Worm (Caenorhabditis elegans) whole organism, L4 larva: ENCODE data around the gene Y54G2A.7.
"Not testable (repeated sequence)": the region's sequence is repeated elsewhere in the genome, so short reads cannot be mapped to it uniquely, and the experiment has no call there.

Experiments used
- T26A8.4 ChIP-seq: fragments of 200-800 bp; sonication (Bioruptor generic); IDR thresholded peaks from 2 replicates; pipeline ENCODE4 v1.3.6; 2022; ENCODE audit warnings: missing genetic modification characterization, missing compliant biosample characterization
- Y5F2A.4 ChIP-seq: fragments of 200-800 bp; sonication (Bioruptor generic); optimal IDR thresholded peaks from 2 replicates; lab custom pipeline; 2018; ENCODE audit warnings: mild to moderate bottlenecking, missing genetic modification characterization, missing compliant biosample characterization
- ama-1 ChIP-seq: fragments of 150-350 bp; optimal IDR thresholded peaks from 2 replicates; lab custom pipeline; 2014; ENCODE audit warnings: inconsistent platforms, mixed read lengths
- ceh-20 ChIP-seq: fragments of 200-800 bp; sonication (Bioruptor generic); IDR thresholded peaks from 2 replicates; pipeline ENCODE4 v1.3.6; 2022; ENCODE audit warnings: missing genetic modification reagents, missing genetic modification characterization, missing compliant biosample characterization
- lim-7 ChIP-seq: fragments of 200-800 bp; sonication (Bioruptor generic); IDR thresholded peaks from 2 replicates; pipeline ENCODE4 v1.3.6; 2022; ENCODE audit warnings: missing genetic modification characterization, missing compliant biosample characterization
- lsy-2 ChIP-seq, 2 experiments: fragments of 150-350 bp in 1 of 2; sonication (generic microtip) in 1 of 2; optimal IDR thresholded peaks; 2 replicates each; lab custom pipeline; 2014 to 2017; ENCODE audit warnings: missing biosample characterization in 2 of 2, missing genetic modification characterization in 2 of 2
- nhr-6 ChIP-seq: fragments of 150-350 bp; optimal IDR thresholded peaks from 2 replicates; lab custom pipeline; 2014; ENCODE audit warnings: missing biosample characterization, missing genetic modification characterization
- nhr-77 ChIP-seq: fragments of 150-350 bp; optimal IDR thresholded peaks from 2 replicates; lab custom pipeline; 2014; ENCODE audit warnings: missing biosample characterization, missing genetic modification characterization
- pha-4 ChIP-seq, 2 experiments: fragments of 150-350 bp in 1 of 2; fragments of 200-800 bp in 1 of 2; sonication (Bioruptor generic) in 1 of 2; IDR thresholded peaks in 1 of 2; optimal IDR thresholded peaks in 1 of 2; 2 replicates each; pipeline versions ENCODE4 v1.3.6 to Lab custom; 2014 to 2022; ENCODE audit warnings: missing genetic modification characterization in 2 of 2, missing genetic modification reagents in 2 of 2, missing biosample characterization in 1 of 2, missing compliant biosample characterization in 1 of 2
- rbr-2 ChIP-seq: sonication (generic microtip); optimal IDR thresholded peaks from 2 replicates; lab custom pipeline; 2016; ENCODE audit warnings: missing genotype, missing genetic modification characterization, missing compliant biosample characterization
- skn-1 ChIP-seq: fragments of 150-350 bp; optimal IDR thresholded peaks from 2 replicates; lab custom pipeline; 2014; ENCODE audit warnings: missing biosample characterization, missing genetic modification characterization
- zip-2 ChIP-seq: fragments of 150-350 bp; optimal IDR thresholded peaks from 2 replicates; lab custom pipeline; 2014; ENCODE audit warnings: missing biosample characterization, missing genetic modification characterization

DNA sequence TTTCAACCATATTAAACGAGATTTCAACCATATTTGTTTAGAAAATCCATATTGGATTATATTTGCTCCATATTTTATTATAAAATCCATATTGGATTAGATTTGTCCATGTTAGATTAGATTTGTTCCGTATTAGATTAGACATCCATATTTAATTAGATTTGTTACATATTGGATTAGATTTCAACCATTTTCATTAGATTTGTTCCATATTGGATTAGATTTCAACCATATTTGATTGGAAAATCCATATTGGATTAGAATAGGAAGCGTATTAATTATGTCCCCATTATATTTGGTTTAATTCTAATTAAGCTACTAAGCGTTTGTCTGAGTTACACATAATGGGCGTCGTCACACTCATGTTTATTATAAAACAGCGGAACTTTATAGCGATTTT lies 36.9 kb upstream of the Y54G2A.7 start, which contains the start of gene Y54G2A.44:
- TF ChIP-seq lsy-2 (tag; optimal IDR thresholded peaks at IDR 0.05; lab: Kevin White, UChicago); ceh-20; pha-4 (GFP tag; IDR thresholded peaks at IDR 0.05; lab: Robert Waterston, UW); pha-4 (tag; optimal IDR thresholded peaks at IDR 0.05; lab: Kevin White, UChicago); Y5F2A.4; zip-2; rbr-2 (tag; lab: Kevin White, UChicago); lim-7 (GFP tag; lab: Robert Waterston, UW); ama-1 (lab: Kevin White, UChicago); skn-1; T26A8.4; nhr-77 (tag; lab: Kevin White, UChicago); nhr-6 (tag; lab: Kevin White, UChicago): not testable (repeated sequence)
